Worm (Caenorhabditis elegans): ENCODE results near the gene F55C12.19.
A peak's percentile ranks its signal among the peaks of the same experiment; 100 is the strongest.

The F55C12.19 gene

DNA sequence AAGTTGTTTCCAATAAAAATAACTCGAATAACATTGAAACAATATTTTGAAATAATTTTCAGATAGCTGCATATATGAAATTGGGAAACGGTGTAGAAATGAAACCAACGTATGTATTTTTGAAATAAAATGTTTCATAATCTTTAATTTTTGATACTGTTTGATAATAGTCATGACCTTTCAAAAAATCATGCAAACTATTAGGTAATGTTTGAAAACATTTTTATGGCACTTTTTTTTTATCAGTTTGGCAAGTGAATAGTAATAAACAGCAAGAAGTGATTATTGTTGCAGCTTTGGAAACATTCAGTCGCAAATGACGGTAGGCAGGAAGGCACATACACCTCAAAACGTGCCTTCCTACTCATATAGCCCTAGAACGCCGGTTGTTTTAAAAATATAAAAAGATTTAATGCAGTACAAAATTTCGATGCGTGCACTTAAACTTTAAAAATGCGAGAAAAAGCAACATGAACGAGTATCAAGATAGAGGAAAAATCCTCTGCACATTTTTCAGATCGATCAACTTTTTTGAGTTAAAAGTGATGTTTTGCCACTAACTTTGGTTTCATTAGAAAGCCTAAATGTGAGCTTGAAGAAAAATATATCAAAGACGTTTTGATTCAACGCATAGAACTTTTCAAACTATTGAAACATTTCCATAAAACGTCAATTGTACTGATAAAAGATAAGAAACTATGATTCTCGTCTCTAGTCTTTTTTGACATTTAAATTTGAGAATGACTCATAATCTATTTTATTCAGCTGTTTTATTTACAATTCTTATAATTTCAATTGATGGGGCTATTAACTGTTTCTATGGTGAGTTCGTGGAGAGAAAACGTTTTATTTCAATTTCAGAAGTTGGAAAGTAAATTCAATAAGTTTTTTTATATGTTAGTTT lies at the start of gene F55C12.19:
F55C12.19 (plus strand) TSS at position 735 of the 904 bp plus-strand sequence.
- no peak for TF ChIP-seq Y5F2A.4 (GFP tag; optimal IDR thresholded peaks at IDR 0.05)
- no peak for TF ChIP-seq F49E8.2 (tag; optimal IDR thresholded peaks at IDR 0.05; ENCODE audit: borderline replicate concordance)
- TF ChIP-seq ceh-62 (tag; optimal IDR thresholded peaks at IDR 0.05), result no peak
- no peak for TF ChIP-seq nhr-11 (tag; optimal IDR thresholded peaks at IDR 0.05)
- no peak for TF ChIP-seq ceh-32 (tag; optimal IDR thresholded peaks at IDR 0.05; ENCODE audit: poor library complexity)
- no peak for TF ChIP-seq dmd-9 (GFP tag; IDR thresholded peaks at IDR 0.05)
- no peak for TF ChIP-seq F10B5.3 (tag; optimal IDR thresholded peaks at IDR 0.05)
- TF ChIP-seq aha-1 (tag), result peak; percentile 97
- no peak for TF ChIP-seq nhr-76 (tag; optimal IDR thresholded peaks at IDR 0.05)
- TF ChIP-seq php-3 (GFP tag; IDR thresholded peaks at IDR 0.05), result peak; percentile 54; the same call in 1 of the 2 replicates
- TF ChIP-seq skn-1 (tag; optimal IDR thresholded peaks at IDR 0.05), result no peak
- no peak for TF ChIP-seq hlh-11 (tag; optimal IDR thresholded peaks at IDR 0.05)
- TF ChIP-seq Y75B8A.6 (GFP tag; IDR thresholded peaks at IDR 0.05), result no peak
- TF ChIP-seq zfp-3 (GFP tag; conservative IDR thresholded peaks at IDR 0.05), result no peak
- TF ChIP-seq ztf-7 (tag; optimal IDR thresholded peaks at IDR 0.05), result no peak
- TF ChIP-seq duxl-1 (tag; optimal IDR thresholded peaks at IDR 0.05; ENCODE audit: poor library complexity), result no peak
- TF ChIP-seq D1046.2 (GFP tag; IDR thresholded peaks at IDR 0.05), result no peak
- TF ChIP-seq dve-1 (tag; optimal IDR thresholded peaks at IDR 0.05; ENCODE audit: insufficient read depth), result peak; percentile 37
- no peak for TF ChIP-seq dmd-8 (GFP tag; IDR thresholded peaks at IDR 0.05)
- TF ChIP-seq mdl-1 (tag; optimal IDR thresholded peaks at IDR 0.05), result no peak
- no peak for TF ChIP-seq T26A8.4 (GFP tag; IDR thresholded peaks at IDR 0.05)
- peak; percentile 59 for TF ChIP-seq dmd-6 (GFP tag; IDR thresholded peaks at IDR 0.05)
- no peak for TF ChIP-seq unc-62 (GFP tag; optimal IDR thresholded peaks at IDR 0.05 in 1 of 2)
- no peak for TF ChIP-seq unc-62 (tag; optimal IDR thresholded peaks at IDR 0.05)
- TF ChIP-seq nhr-25 (tag; optimal IDR thresholded peaks at IDR 0.05; ENCODE audit: borderline replicate concordance, insufficient read depth), result no peak
- TF ChIP-seq sdz-12 (GFP tag; optimal IDR thresholded peaks at IDR 0.05), result no peak
- TF ChIP-seq mep-1 (tag; optimal IDR thresholded peaks at IDR 0.05), result peak; percentile 2
- no peak for TF ChIP-seq snpc-1.2 (GFP tag; IDR thresholded peaks at IDR 0.05)
- no peak for TF ChIP-seq nhr-41 (GFP tag; IDR thresholded peaks at IDR 0.05)
- peak; percentile 39 for TF ChIP-seq nhr-28 (tag; optimal IDR thresholded peaks at IDR 0.05)
- TF ChIP-seq nhr-6 (tag; optimal IDR thresholded peaks at IDR 0.05), result peak; percentile 78
- no peak for TF ChIP-seq madf-5 (GFP tag; IDR thresholded peaks at IDR 0.05)
- no peak for TF ChIP-seq zip-2 (tag; optimal IDR thresholded peaks at IDR 0.05)
- no peak for TF ChIP-seq ces-1 (GFP tag; optimal IDR thresholded peaks at IDR 0.05)
- TF ChIP-seq vab-7 (GFP tag; IDR thresholded peaks at IDR 0.05), result no peak
- no peak for TF ChIP-seq egl-43 (GFP tag; IDR thresholded peaks at IDR 0.05)
- no peak for TF ChIP-seq lin-38 (GFP tag; IDR thresholded peaks at IDR 0.05)
- no peak for TF ChIP-seq daf-16 (GFP tag; optimal IDR thresholded peaks at IDR 0.05)
- peak; percentile 86 for TF ChIP-seq daf-16 (tag; optimal IDR thresholded peaks at IDR 0.05)
- no peak for TF ChIP-seq ZK337.2 (GFP tag; IDR thresholded peaks at IDR 0.05)
- no peak for TF ChIP-seq hlh-30 (tag; optimal IDR thresholded peaks at IDR 0.05; ENCODE audit: insufficient read depth)
- no peak for TF ChIP-seq Y48G9A.11 (GFP tag; IDR thresholded peaks at IDR 0.05)
- no peak for TF ChIP-seq nhr-77 (tag; optimal IDR thresholded peaks at IDR 0.05)
- TF ChIP-seq pqm-1 (tag; optimal IDR thresholded peaks at IDR 0.05), result peak; percentile 52
- no peak for TF ChIP-seq attf-4 (tag; optimal IDR thresholded peaks at IDR 0.05)
- no peak for TF ChIP-seq F44E2.7 (GFP tag; IDR thresholded peaks at IDR 0.05)
- no peak for TF ChIP-seq ama-1 (optimal IDR thresholded peaks at IDR 0.05)
- no peak for TF ChIP-seq mes-2 (tag; optimal IDR thresholded peaks at IDR 0.05; ENCODE audit: poor library complexity, severe bottlenecking)
- no peak for TF ChIP-seq aly-2 (tag; optimal IDR thresholded peaks at IDR 0.05)
- TF ChIP-seq saeg-2 (GFP tag; IDR thresholded peaks at IDR 0.05), result no peak

All from whole organism, L4 larva.